Fruit fly (Drosophila melanogaster) Kc167 (cell line): ENCODE measurements around the gene CG9483.

Experiments
- Myc ChIP-seq: fragments of >200 bp; optimal IDR thresholded peaks from 2 replicates; lab custom pipeline; 2017; ENCODE audit warnings: missing external identifiers
- Sin3A ChIP-seq: fragments of >200 bp; optimal IDR thresholded peaks from 2 replicates; lab custom pipeline; 2018; ENCODE audit warnings: missing external identifiers
- h ChIP-seq: fragments of >200 bp; optimal IDR thresholded peaks from 3 replicates; lab custom pipeline; 2018; ENCODE audit warnings: missing external identifiers
- insv ChIP-seq: fragments of >200 bp; optimal IDR thresholded peaks from 3 replicates; lab custom pipeline; 2018; ENCODE audit warnings: missing external identifiers
- psq ChIP-seq: fragments of >200 bp; optimal IDR thresholded peaks from 2 replicates; lab custom pipeline; 2017; ENCODE audit warnings: missing external identifiers

DNA sequence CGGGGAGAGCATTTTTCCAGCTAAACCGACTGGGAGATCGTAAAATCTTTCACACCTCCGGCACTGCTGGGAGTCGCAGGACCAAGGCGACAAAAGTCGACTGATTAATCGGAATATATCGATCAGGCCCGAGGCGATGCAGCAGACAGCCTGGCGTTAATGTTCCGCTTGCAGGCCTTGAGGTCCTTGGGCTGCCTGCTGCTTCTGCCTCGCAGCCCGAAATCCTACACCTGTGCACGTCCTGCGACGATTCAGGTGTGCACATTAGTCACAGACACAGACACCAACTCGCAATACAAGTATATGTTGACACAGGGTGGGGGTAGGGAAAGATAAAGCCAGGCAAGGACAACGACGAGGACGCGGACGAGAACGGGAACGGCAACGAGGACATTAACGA lies 9.3 kb downstream of the CG9483 start:
- TF ChIP-seq psq (no peak), h (no peak), insv (no peak), Sin3A (lab: Kevin White, UChicago) (no peak), Myc (lab: Kevin White, UChicago) (no peak)
